Worm (Caenorhabditis elegans): ENCODE results near the gene nspb-5.

The nspb-5 gene

DNA sequence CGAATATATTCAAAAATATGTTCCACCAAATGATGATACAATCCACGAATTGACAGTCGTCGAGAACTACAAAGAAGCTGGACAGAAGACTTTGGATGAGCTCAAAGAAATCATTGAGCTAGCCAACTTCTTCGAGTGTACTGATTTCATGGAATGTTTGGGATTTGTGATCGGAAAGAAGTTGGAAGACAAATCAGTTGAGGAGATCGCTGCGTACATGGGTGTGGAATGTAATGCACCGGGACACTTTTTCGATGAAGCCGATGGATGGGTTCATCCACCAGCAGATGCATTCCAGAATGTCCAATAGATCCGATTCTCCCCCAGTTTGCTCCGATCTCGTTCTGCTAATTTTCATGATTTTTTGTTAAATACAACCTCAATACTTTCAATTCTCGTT, 4.7 kb downstream of the nspb-5 start:
- TF ChIP-seq ref-2 (tag; optimal IDR thresholded peaks at IDR 0.05) (no peak), syd-9 (tag; optimal IDR thresholded peaks at IDR 0.05) (no peak), K02D7.2 (tag; optimal IDR thresholded peaks at IDR 0.05) (no peak), C08G9.2 (tag; optimal IDR thresholded peaks at IDR 0.05) (no peak), ceh-48 (tag; optimal IDR thresholded peaks at IDR 0.05) (no peak), ahr-1 (tag; optimal IDR thresholded peaks at IDR 0.05) (no peak), ceh-18 (tag; optimal IDR thresholded peaks at IDR 0.05) (no peak), nfya-1 (tag; optimal IDR thresholded peaks at IDR 0.05) (no peak), che-1 (tag; optimal IDR thresholded peaks at IDR 0.05) (no peak), odd-2 (tag; optimal IDR thresholded peaks at IDR 0.05) (no peak), pat-9 (tag; optimal IDR thresholded peaks at IDR 0.05) (no peak), dve-1 (tag; optimal IDR thresholded peaks at IDR 0.05) (no peak), unc-42 (tag; optimal IDR thresholded peaks at IDR 0.05) (no peak)

DNA sequence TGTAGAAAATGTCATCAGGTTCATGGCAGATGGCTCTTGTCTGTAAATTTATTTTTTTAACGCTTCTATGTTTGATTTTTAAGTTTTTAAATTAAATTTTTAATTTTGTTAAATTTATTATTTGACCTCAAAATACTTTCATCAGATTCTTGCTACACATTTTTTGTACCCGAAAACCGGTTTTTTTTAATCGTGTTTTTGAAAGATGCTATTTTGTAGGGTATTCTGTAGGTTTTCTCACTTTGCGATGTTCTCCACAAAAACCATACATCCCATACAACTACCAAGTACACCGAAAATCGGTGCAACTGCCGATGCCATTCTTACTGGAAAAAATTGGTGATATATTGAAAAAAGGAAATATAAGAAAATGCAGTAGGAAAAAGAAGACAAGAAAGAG, 7.0 kb downstream of the nspb-5 start, which contains the start of gene nstp-2:
Gene nstp-2 (minus strand): TSS at position 326 of the 400 bp plus-strand sequence.
- TF ChIP-seq ceh-24 (tag; optimal IDR thresholded peaks at IDR 0.05): no peak
- TF ChIP-seq Y22D7AL.16 (tag; optimal IDR thresholded peaks at IDR 0.05): no peak
- TF ChIP-seq ceh-48 (tag; optimal IDR thresholded peaks at IDR 0.05): no peak
- TF ChIP-seq dmd-4 (tag; optimal IDR thresholded peaks at IDR 0.05; ENCODE audit: borderline replicate concordance): no peak
- TF ChIP-seq ztf-16 (tag; optimal IDR thresholded peaks at IDR 0.05): no peak

DNA sequence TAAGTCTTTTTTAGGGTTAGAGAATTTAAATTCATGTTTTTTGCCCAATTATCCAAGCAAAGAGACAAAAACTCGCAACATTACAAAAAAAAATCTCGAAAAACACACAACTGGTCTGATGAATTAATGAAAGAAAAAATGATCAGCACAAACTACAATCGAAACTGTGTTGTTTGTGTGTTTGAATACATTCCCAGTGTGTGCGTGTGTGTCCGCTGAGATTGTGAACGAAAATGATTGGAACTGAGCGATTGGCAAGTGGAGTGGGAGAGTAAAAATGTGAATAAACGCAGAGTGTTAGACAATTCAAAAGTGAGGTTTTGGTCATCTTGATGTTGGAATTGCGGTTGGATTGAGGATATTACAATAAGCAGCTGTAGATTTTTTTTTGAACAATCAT, 7.7 kb downstream of the nspb-5 start:
- TF ChIP-seq ceh-45 (GFP tag; IDR thresholded peaks at IDR 0.05) (no peak), C08G9.2 (tag; optimal IDR thresholded peaks at IDR 0.05) (no peak), sdc-2 (tag; optimal IDR thresholded peaks at IDR 0.05) (no peak), ceh-48 (tag; optimal IDR thresholded peaks at IDR 0.05) (no peak), rnt-1 (tag; optimal IDR thresholded peaks at IDR 0.05) (no peak), sox-2 (GFP tag; IDR thresholded peaks at IDR 0.05) (no peak), fkh-10 (GFP tag; optimal IDR thresholded peaks at IDR 0.05) (no peak), ahr-1 (tag; optimal IDR thresholded peaks at IDR 0.05) (no peak), dve-1 (tag; optimal IDR thresholded peaks at IDR 0.05) (no peak), ceh-6 (GFP tag; optimal IDR thresholded peaks at IDR 0.05) (no peak), pha-2 (tag; optimal IDR thresholded peaks at IDR 0.05) (no peak), nfya-1 (tag; optimal IDR thresholded peaks at IDR 0.05) (no peak)

DNA sequence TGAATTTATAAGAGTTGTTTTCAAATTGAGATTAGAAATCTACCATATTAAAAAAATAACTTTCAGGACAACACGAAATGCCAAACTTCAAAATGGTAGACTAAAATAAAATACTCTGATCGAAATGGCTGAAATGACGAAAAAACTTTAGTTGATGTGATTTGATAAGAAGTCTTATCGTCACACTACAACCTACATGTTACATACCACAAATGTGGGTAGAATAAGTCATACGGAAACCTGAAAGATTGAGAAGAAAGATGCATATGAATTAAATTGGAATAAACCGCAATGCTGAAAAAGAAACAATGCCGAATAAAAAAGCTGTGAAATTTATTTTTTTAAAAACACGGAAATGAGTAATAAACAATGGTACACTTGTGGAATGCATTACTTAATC, 8.2 kb downstream of the nspb-5 start:
- TF ChIP-seq ztf-16 (tag; optimal IDR thresholded peaks at IDR 0.05) (no peak), elt-2 (tag; optimal IDR thresholded peaks at IDR 0.05) (no peak), nfya-1 (tag; optimal IDR thresholded peaks at IDR 0.05) (no peak), ceh-45 (GFP tag; IDR thresholded peaks at IDR 0.05) (no peak), ttx-3 (tag; optimal IDR thresholded peaks at IDR 0.05) (no peak), ahr-1 (tag; optimal IDR thresholded peaks at IDR 0.05) (no peak), ceh-2 (tag; optimal IDR thresholded peaks at IDR 0.05) (no peak), C08G9.2 (tag; optimal IDR thresholded peaks at IDR 0.05) (no peak), dmd-4 (tag; optimal IDR thresholded peaks at IDR 0.05; ENCODE audit: borderline replicate concordance) (no peak), nhr-11 (tag; optimal IDR thresholded peaks at IDR 0.05) (no peak), syd-9 (tag; optimal IDR thresholded peaks at IDR 0.05) (no peak), ceh-19 (GFP tag; optimal IDR thresholded peaks at IDR 0.05) (no peak), T23F11.4 (GFP tag; optimal IDR thresholded peaks at IDR 0.05) (no peak), ets-4 (tag; optimal IDR thresholded peaks at IDR 0.05) (no peak)

DNA sequence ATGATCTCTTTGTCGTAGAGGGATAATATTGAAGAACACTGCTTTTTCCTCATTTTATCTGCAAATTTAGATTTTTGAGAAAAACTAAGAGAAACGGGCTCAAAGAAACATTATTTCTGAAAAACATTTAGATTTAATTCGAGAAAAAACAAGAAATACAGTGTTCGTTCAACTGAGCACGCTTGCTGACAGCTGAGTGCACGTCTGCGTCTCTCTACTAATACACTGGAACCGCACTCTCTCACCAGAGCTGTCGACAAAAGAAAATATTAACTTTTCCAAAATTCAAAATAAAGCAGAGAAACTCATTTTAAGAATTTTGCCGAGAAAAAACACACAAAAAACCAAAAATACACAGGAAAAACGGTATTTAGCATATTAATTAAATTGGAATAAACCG, 14.5 kb downstream of the nspb-5 start, which contains the start of gene drh-1:
Gene drh-1 (minus strand): TSS at position 58 of the 400 bp plus-strand sequence.
- TF ChIP-seq ceh-18 (tag; optimal IDR thresholded peaks at IDR 0.05) (no peak), ceh-2 (tag; optimal IDR thresholded peaks at IDR 0.05) (no peak), ceh-34 (tag; optimal IDR thresholded peaks at IDR 0.05) (no peak), hlh-15 (tag; optimal IDR thresholded peaks at IDR 0.05) (no peak)

Data from whole organism, late embryonic.